Worm (Caenorhabditis elegans): ENCODE measurements around the gene srj-57.

- TF ChIP-seq dao-5 (tag; optimal IDR thresholded peaks at IDR 0.05) (no peak), him-1 (tag; optimal IDR thresholded peaks at IDR 0.05) (no peak), W03F9.2 (tag; optimal IDR thresholded peaks at IDR 0.05) (no peak)
Observed at ce11 chrV:2884411-2884810, 29.0 kb upstream of the srj-57 start, which contains the start of gene sre-24.
